Fruit fly (Drosophila melanogaster) whole organism, embryonic: ENCODE data around the gene CG43755.
A peak's percentile ranks its signal among the peaks of the same experiment; 100 is the strongest.

Experiments used
- Bteb2 ChIP-seq: fragments of 200-800 bp; sonication (Bioruptor generic); optimal IDR thresholded peaks from 2 replicates; lab custom pipeline; 2016; ENCODE audit warnings: missing biosample characterization, missing genetic modification characterization
- C15 ChIP-seq: fragments of 200-800 bp; sonication (Bioruptor generic); IDR thresholded peaks from 3 replicates; pipeline ENCODE4 v1.3.6; 2022; ENCODE audit warnings: missing biosample characterization, missing genetic modification characterization
- CG10267 ChIP-seq: fragments of 200-800 bp; sonication (Bioruptor generic); optimal IDR thresholded peaks from 2 replicates; lab custom pipeline; 2018; ENCODE audit warnings: missing biosample characterization, mild to moderate bottlenecking, missing genetic modification characterization, moderate library complexity
- CG11247 ChIP-seq: fragments of 200-800 bp; sonication (Bioruptor generic); IDR thresholded peaks from 2 replicates; pipeline ENCODE4 v1.3.6; 2022; ENCODE audit warnings: missing biosample characterization, missing genetic modification characterization
- CG11560 ChIP-seq: fragments of 200-800 bp; sonication (Bioruptor generic); IDR thresholded peaks from 3 replicates; pipeline ENCODE4 v1.3.6; 2022; ENCODE audit warnings: missing biosample characterization, missing genetic modification characterization
- CG11723 ChIP-seq: fragments of 200-800 bp; sonication (Bioruptor generic); optimal IDR thresholded peaks from 2 replicates; lab custom pipeline; 2017; ENCODE audit warnings: missing biosample characterization, mild to moderate bottlenecking, missing genetic modification characterization
- CG12155 ChIP-seq: fragments of 200-800 bp; sonication (Bioruptor generic); optimal IDR thresholded peaks from 3 replicates; lab custom pipeline; 2016; ENCODE audit warnings: missing biosample characterization, missing genetic modification characterization
- CG13424 ChIP-seq: fragments of 200-800 bp; sonication (Bioruptor generic); optimal IDR thresholded peaks from 2 replicates; lab custom pipeline; 2019; ENCODE audit warnings: missing biosample characterization, mild to moderate bottlenecking, missing genetic modification characterization, moderate library complexity
- CG14860 ChIP-seq: fragments of 200-800 bp; sonication (Bioruptor generic); IDR thresholded peaks from 3 replicates; pipeline ENCODE4 v1.3.6; 2022; ENCODE audit warnings: missing biosample characterization, missing genetic modification characterization; ENCODE audit not compliant: partially characterized antibody
- CG15601 ChIP-seq: fragments of 200-800 bp; sonication (Bioruptor generic); optimal IDR thresholded peaks from 3 replicates; lab custom pipeline; 2019; ENCODE audit warnings: missing biosample characterization, mild to moderate bottlenecking, missing genetic modification characterization, moderate library complexity
- CG15696 ChIP-seq: fragments of 200-800 bp; sonication (Bioruptor generic); optimal IDR thresholded peaks from 2 replicates; lab custom pipeline; 2019; ENCODE audit warnings: missing biosample characterization, mild to moderate bottlenecking, missing genetic modification characterization, moderate library complexity
- CG1647 ChIP-seq: fragments of 200-800 bp; sonication (Bioruptor generic); optimal IDR thresholded peaks from 3 replicates; lab custom pipeline; 2016; ENCODE audit warnings: missing biosample characterization, missing genetic modification characterization
- CG16813 ChIP-seq: fragments of 200-800 bp; sonication (Bioruptor generic); IDR thresholded peaks from 3 replicates; pipeline ENCODE4 v1.3.6; 2022; ENCODE audit warnings: missing biosample characterization, missing genetic modification characterization; ENCODE audit not compliant: partially characterized antibody
- CG2116 ChIP-seq: fragments of 200-800 bp; sonication (Bioruptor generic); optimal IDR thresholded peaks from 3 replicates; lab custom pipeline; 2018; ENCODE audit warnings: missing biosample characterization, mild to moderate bottlenecking, missing genetic modification characterization
- CG34224 ChIP-seq: fragments of 200-800 bp; sonication (Bioruptor generic); IDR thresholded peaks from 3 replicates; pipeline ENCODE4 v1.3.6; 2022; ENCODE audit warnings: missing biosample characterization, missing genetic modification characterization; ENCODE audit not compliant: partially characterized antibody
- CG7271 ChIP-seq: fragments of 200-800 bp; sonication (Bioruptor generic); optimal IDR thresholded peaks from 2 replicates; lab custom pipeline; 2018; ENCODE audit warnings: missing biosample characterization, mild to moderate bottlenecking, missing genetic modification characterization, moderate library complexity
- CG9817 ChIP-seq: fragments of 200-800 bp; sonication (Bioruptor generic); optimal IDR thresholded peaks from 2 replicates; lab custom pipeline; 2018; ENCODE audit warnings: missing biosample characterization, mild to moderate bottlenecking, missing genetic modification characterization, moderate library complexity
- CG9932 ChIP-seq: fragments of 200-800 bp; sonication (Bioruptor generic); IDR thresholded peaks from 2 replicates; pipeline ENCODE4 v1.3.6; 2022; ENCODE audit warnings: missing biosample characterization, missing genetic modification characterization
- CHES-1-like ChIP-seq: fragments of 200-800 bp; sonication (Bioruptor generic); optimal IDR thresholded peaks from 2 replicates; lab custom pipeline; 2016; ENCODE audit warnings: missing biosample characterization, missing genetic modification characterization
- Camta ChIP-seq: fragments of 200-800 bp; sonication (Bioruptor generic); optimal IDR thresholded peaks from 2 replicates; lab custom pipeline; 2016; ENCODE audit warnings: missing biosample characterization, missing genetic modification characterization
- E2f2 ChIP-seq: fragments of 200-800 bp; sonication (Bioruptor generic); IDR thresholded peaks from 2 replicates; pipeline ENCODE4 v1.3.6; 2022; ENCODE audit warnings: missing biosample characterization, missing genetic modification characterization
- Ets65A ChIP-seq: fragments of 200-800 bp; sonication (Bioruptor generic); peaks from one replicate; lab custom pipeline; 2016; ENCODE audit warnings: missing biosample characterization, missing genetic modification characterization
- HLH4C ChIP-seq: fragments of 200-800 bp; sonication (Bioruptor generic); IDR thresholded peaks from 3 replicates; pipeline ENCODE4 v1.3.6; 2022; ENCODE audit warnings: missing biosample characterization, missing genetic modification characterization; ENCODE audit not compliant: partially characterized antibody
- HLH54F ChIP-seq: fragments of 200-800 bp; sonication (Bioruptor generic); optimal IDR thresholded peaks from 3 replicates; lab custom pipeline; 2016; ENCODE audit warnings: missing biosample characterization, missing genetic modification characterization
- HmgZ ChIP-seq: fragments of 200-800 bp; sonication (Bioruptor generic); optimal IDR thresholded peaks from 2 replicates; lab custom pipeline; 2018; ENCODE audit warnings: missing biosample characterization, mild to moderate bottlenecking, missing genetic modification characterization
- Oli ChIP-seq: fragments of 200-800 bp; sonication (Bioruptor generic); optimal IDR thresholded peaks from 2 replicates; lab custom pipeline; 2018; ENCODE audit warnings: missing biosample characterization, mild to moderate bottlenecking, missing genetic modification characterization, moderate library complexity
- Xbp1 ChIP-seq: fragments of 200-800 bp; sonication (Bioruptor generic); optimal IDR thresholded peaks from 3 replicates; lab custom pipeline; 2016; ENCODE audit warnings: missing biosample characterization, mild to moderate bottlenecking, missing genetic modification characterization
- bsh ChIP-seq, 2 experiments: fragments of 200-800 bp; sonication (Bioruptor generic); optimal IDR thresholded peaks; 2 replicates each; lab custom pipeline; 2017 to 2018; ENCODE audit warnings: mild to moderate bottlenecking in 2 of 2, missing biosample characterization in 2 of 2, missing genetic modification characterization in 2 of 2, moderate library complexity in 1 of 2
- dati ChIP-seq: fragments of 200-800 bp; sonication (Bioruptor generic); IDR thresholded peaks from 2 replicates; pipeline ENCODE4 v1.3.6; 2022; ENCODE audit warnings: missing biosample characterization, missing genetic modification characterization
- dmrt11E ChIP-seq: fragments of 200-800 bp; sonication (Bioruptor generic); optimal IDR thresholded peaks from 3 replicates; lab custom pipeline; 2018; ENCODE audit warnings: missing biosample characterization, mild to moderate bottlenecking, missing genetic modification characterization, moderate library complexity
- dpn ChIP-seq, 2 experiments: fragments of 200-800 bp; sonication (Bioruptor generic); optimal IDR thresholded peaks; 3 replicates each; lab custom pipeline; 2016; ENCODE audit warnings: missing biosample characterization in 2 of 2, missing genetic modification characterization in 2 of 2
- fd96Cb ChIP-seq: fragments of 200-800 bp; sonication (Bioruptor generic); optimal IDR thresholded peaks from 2 replicates; lab custom pipeline; 2018; ENCODE audit warnings: missing biosample characterization, mild to moderate bottlenecking, missing genetic modification characterization, moderate library complexity
- hbn ChIP-seq: fragments of 200-800 bp; sonication (Bioruptor generic); IDR thresholded peaks from 2 replicates; pipeline ENCODE4 v1.3.6; 2022; ENCODE audit warnings: missing biosample characterization, missing genetic modification characterization; ENCODE audit not compliant: partially characterized antibody
- inv ChIP-seq: fragments of 200-800 bp; sonication (Bioruptor generic); IDR thresholded peaks from 2 replicates; pipeline ENCODE4 v1.3.6; 2022; ENCODE audit warnings: missing biosample characterization, missing genetic modification characterization; ENCODE audit not compliant: partially characterized antibody
- lilli ChIP-seq: fragments of 200-800 bp; sonication (Bioruptor generic); optimal IDR thresholded peaks from 3 replicates; lab custom pipeline; 2016; ENCODE audit warnings: missing biosample characterization, missing genetic modification characterization
- maf-S ChIP-seq: fragments of 200-800 bp; sonication (Bioruptor generic); optimal IDR thresholded peaks from 2 replicates; lab custom pipeline; 2016; ENCODE audit warnings: missing biosample characterization, missing genetic modification characterization
- nerfin-2 ChIP-seq: fragments of 200-800 bp; sonication (Bioruptor generic); IDR thresholded peaks from 2 replicates; pipeline ENCODE4 v1.3.6; 2022; ENCODE audit warnings: missing biosample characterization, missing genetic modification characterization; ENCODE audit not compliant: partially characterized antibody
- peb ChIP-seq: fragments of 200-800 bp; sonication (Bioruptor generic); IDR thresholded peaks from 2 replicates; pipeline ENCODE4 v1.3.6; 2022; ENCODE audit warnings: missing biosample characterization, missing genetic modification characterization
- row ChIP-seq: fragments of 200-800 bp; sonication (Bioruptor generic); IDR thresholded peaks from 3 replicates; pipeline ENCODE4 v1.3.6; 2022; ENCODE audit warnings: missing biosample characterization, missing genetic modification characterization
- sd ChIP-seq: fragments of 200-800 bp; sonication (Bioruptor generic); optimal IDR thresholded peaks from 3 replicates; lab custom pipeline; 2018; ENCODE audit warnings: missing biosample characterization, mild to moderate bottlenecking, missing genetic modification characterization, moderate library complexity
- sens ChIP-seq: fragments of 200-800 bp; sonication (Bioruptor generic); peaks from one replicate; lab custom pipeline; 2016; ENCODE audit warnings: missing biosample characterization, missing genetic modification characterization
- shn ChIP-seq: fragments of 200-800 bp; sonication (Bioruptor generic); optimal IDR thresholded peaks from 3 replicates; lab custom pipeline; 2016; ENCODE audit warnings: missing biosample characterization, missing genetic modification characterization
- tin ChIP-seq: fragments of 200-800 bp; sonication (Bioruptor generic); optimal IDR thresholded peaks from 3 replicates; lab custom pipeline; 2016; ENCODE audit warnings: missing biosample characterization, missing genetic modification characterization
- tll ChIP-seq, 2 experiments: fragments of 200-800 bp in 1 of 2; fragments of >200 bp in 1 of 2; sonication (Bioruptor generic) in 1 of 2; optimal IDR thresholded peaks; 2 replicates each; lab custom pipeline; 2017 to 2019; ENCODE audit warnings: missing biosample characterization in 2 of 2, missing genetic modification characterization in 2 of 2, mild to moderate bottlenecking in 1 of 2, moderate library complexity in 1 of 2
- tup ChIP-seq: fragments of 200-800 bp; sonication (Bioruptor generic); optimal IDR thresholded peaks from 2 replicates; lab custom pipeline; 2016; ENCODE audit warnings: missing biosample characterization, mild to moderate bottlenecking, missing genetic modification characterization, moderate library complexity
- unc-4 ChIP-seq: fragments of 200-800 bp; sonication (Bioruptor generic); IDR thresholded peaks from 2 replicates; pipeline ENCODE4 v1.3.6; 2022; ENCODE audit warnings: missing biosample characterization, missing genetic modification characterization; ENCODE audit not compliant: partially characterized antibody
- unpg ChIP-seq: fragments of 200-800 bp; sonication (Bioruptor generic); optimal IDR thresholded peaks from 3 replicates; lab custom pipeline; 2018; ENCODE audit warnings: missing biosample characterization, mild to moderate bottlenecking, missing genetic modification characterization, moderate library complexity
- wek ChIP-seq: fragments of 200-800 bp; sonication (Bioruptor generic); optimal IDR thresholded peaks from 3 replicates; lab custom pipeline; 2018; ENCODE audit warnings: missing biosample characterization, mild to moderate bottlenecking, missing genetic modification characterization, moderate library complexity
- zfh1 ChIP-seq: fragments of 200-800 bp; sonication (Bioruptor generic); IDR thresholded peaks from 3 replicates; pipeline ENCODE4 v1.3.6; 2022; ENCODE audit warnings: missing biosample characterization, missing genetic modification characterization

The CG43755 gene

DNA sequence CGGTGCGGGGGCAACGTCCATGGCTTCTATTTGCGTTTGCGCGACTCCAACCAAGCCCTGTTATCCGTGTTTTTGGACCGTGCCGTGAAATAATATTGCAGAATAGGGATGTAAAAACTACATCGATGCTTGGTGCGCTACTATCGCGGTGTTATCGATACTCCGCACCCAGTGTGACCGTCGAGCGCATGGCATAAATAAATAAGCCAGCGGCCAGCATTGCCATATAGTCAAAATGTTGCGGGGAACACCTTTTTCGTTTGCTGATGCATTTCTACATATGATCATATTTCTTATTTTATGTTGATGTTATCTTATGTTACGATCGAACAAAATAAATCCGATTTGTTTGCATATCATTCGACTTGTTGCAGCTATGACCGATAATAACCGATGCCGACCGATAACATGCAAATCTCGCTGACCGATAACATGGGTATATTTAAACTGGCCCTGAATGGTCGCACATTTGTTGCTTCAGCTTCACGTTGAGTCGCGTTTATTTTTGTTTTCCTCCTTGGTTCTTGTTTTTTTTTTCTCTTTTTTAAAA lies 52.4 kb downstream of the CG43755 start, which contains the start of gene smo (continued):
- TF ChIP-seq lilli (peak; percentile 60), CG15696 (tag; lab: Kevin White, UChicago) (peak; percentile 38), bsh (GFP tag; optimal IDR thresholded peaks at IDR 0.05; lab: Kevin White, UChicago) (peak in 1 of 2 experiments; percentile 3), wek (GFP tag; lab: Kevin White, UChicago) (no peak), dmrt11E (tag; lab: Kevin White, UChicago) (peak; percentile 34), Oli (tag; lab: Kevin White, UChicago) (no peak), dpn (GFP tag; optimal IDR thresholded peaks at IDR 0.05; lab: Kevin White, UChicago) (peak; percentile 48 to 52), sens (peak; percentile 84), CG14860 (GFP tag; lab: Robert Waterston, UW) (peak; percentile 75), HLH4C (GFP tag; lab: Robert Waterston, UW) (peak; percentile 86), tin (GFP tag; lab: Kevin White, UChicago) (peak; percentile 29), maf-S (peak; percentile 29), CG1647 (GFP tag; lab: Kevin White, UChicago) (peak; percentile 36), E2f2 (GFP tag; lab: Robert Waterston, UW) (peak; percentile 55), Camta (peak; percentile 22), inv (GFP tag; lab: Robert Waterston, UW) (peak; percentile 81), zfh1 (0 out of 3 replicates have a peak, but pooled peaks have one; percentile 11), CG11560 (peak; percentile 21; the same call in 1 of the 3 replicates), CG7271 (tag; lab: Kevin White, UChicago) (peak; percentile 16), peb (GFP tag; lab: Robert Waterston, UW) (no peak), Ets65A (GFP tag; lab: Kevin White, UChicago) (peak; percentile 90), HLH54F (GFP tag; lab: Kevin White, UChicago) (peak; percentile 65), unc-4 (GFP tag; lab: Robert Waterston, UW) (peak; percentile 87), tup (GFP tag; lab: Kevin White, UChicago) (no peak), hbn (GFP tag; lab: Robert Waterston, UW) (peak; percentile 79), CHES-1-like (GFP tag; lab: Kevin White, UChicago) (peak; percentile 76), CG16813 (GFP tag; lab: Robert Waterston, UW) (peak; percentile 89), CG11247 (GFP tag; lab: Robert Waterston, UW) (no peak), sd (tag; lab: Kevin White, UChicago) (no peak), CG13424 (tag; lab: Kevin White, UChicago) (peak; percentile 4), unpg (GFP tag; lab: Kevin White, UChicago) (no peak), fd96Cb (tag; lab: Kevin White, UChicago) (no peak), CG15601 (tag; lab: Kevin White, UChicago) (peak; percentile 29), dati (GFP tag; lab: Robert Waterston, UW) (no peak), tll (GFP tag; optimal IDR thresholded peaks at IDR 0.05; lab: Kevin White, UChicago) (peak in 1 of 2 experiments; percentile 33), nerfin-2 (GFP tag; lab: Robert Waterston, UW) (peak; percentile 55; the same call in 1 of the 2 replicates), CG9932 (peak; percentile 57), C15 (GFP tag; lab: Robert Waterston, UW) (no peak), CG34224 (GFP tag; lab: Robert Waterston, UW) (peak; percentile 80), Bteb2 (GFP tag; lab: Kevin White, UChicago) (peak; percentile 55), CG12155 (GFP tag; lab: Kevin White, UChicago) (no peak), Xbp1 (GFP tag; lab: Kevin White, UChicago) (peak; percentile 56), CG2116 (GFP tag; lab: Kevin White, UChicago) (peak; percentile 90), CG11723 (no peak), CG10267 (peak; percentile 67), CG9817 (tag; lab: Kevin White, UChicago) (no peak), row (peak; percentile 56), HmgZ (tag; lab: Kevin White, UChicago) (peak; percentile 70), shn (GFP tag; lab: Kevin White, UChicago) (peak; percentile 51)
